Worm (Caenorhabditis elegans) whole organism, L2 larva: ENCODE measurements around the gene msp-79.
"Not testable (repeated sequence)": the region's sequence is repeated elsewhere in the genome, so short reads cannot be mapped to it uniquely, and the experiment has no call there.

Experiments
- C34F6.9 ChIP-seq: fragments of 150-350 bp; optimal IDR thresholded peaks from 2 replicates; lab custom pipeline; 2014; ENCODE audit warnings: missing biosample characterization, missing genetic modification characterization
- F13H6.1 ChIP-seq: sonication (generic microtip); optimal IDR thresholded peaks from 2 replicates; lab custom pipeline; 2016; ENCODE audit warnings: missing genetic modification characterization, missing compliant biosample characterization
- R02D3.7 ChIP-seq: fragments of 150-350 bp; optimal IDR thresholded peaks from 2 replicates; lab custom pipeline; 2014; ENCODE audit warnings: missing biosample characterization, missing genetic modification characterization
- ZK546.5 ChIP-seq: sonication (generic microtip); optimal IDR thresholded peaks from 2 replicates; lab custom pipeline; 2017; ENCODE audit warnings: missing biosample characterization, missing genetic modification characterization
- alr-1 ChIP-seq: fragments of 150-350 bp; optimal IDR thresholded peaks from 2 replicates; lab custom pipeline; 2014; ENCODE audit warnings: missing biosample characterization, missing genetic modification characterization
- aly-2 ChIP-seq: fragments of 150-350 bp; optimal IDR thresholded peaks from 2 replicates; lab custom pipeline; 2014; ENCODE audit warnings: missing biosample characterization, missing genetic modification characterization
- ama-1 ChIP-seq: fragments of 150-350 bp; optimal IDR thresholded peaks from 2 replicates; lab custom pipeline; 2018; ENCODE audit warnings: inconsistent platforms
- blmp-1 ChIP-seq: sonication (generic microtip); optimal IDR thresholded peaks from 2 replicates; lab custom pipeline; 2017; ENCODE audit warnings: missing genetic modification characterization, mild to moderate bottlenecking, missing compliant biosample characterization, antibody characterized with exemption, moderate library complexity; ENCODE audit not compliant: insufficient read depth
- ceh-16 ChIP-seq: fragments of 150-350 bp; optimal IDR thresholded peaks from 2 replicates; lab custom pipeline; 2014; ENCODE audit warnings: missing biosample characterization, missing genetic modification characterization
- ceh-82 ChIP-seq: fragments of 150-350 bp; optimal IDR thresholded peaks from 2 replicates; lab custom pipeline; 2014; ENCODE audit warnings: missing biosample characterization, missing genetic modification characterization
- crh-2 ChIP-seq: sonication (generic microtip); optimal IDR thresholded peaks from 2 replicates; lab custom pipeline; 2017; ENCODE audit warnings: missing biosample characterization, missing genetic modification characterization
- dmd-4 ChIP-seq: sonication (generic microtip); optimal IDR thresholded peaks from 2 replicates; lab custom pipeline; 2017; ENCODE audit warnings: missing biosample characterization, missing genetic modification characterization
- egl-27 ChIP-seq: sonication (generic microtip); optimal IDR thresholded peaks from 3 replicates; lab custom pipeline; 2017; ENCODE audit warnings: missing biosample characterization, missing genetic modification reagents, missing genetic modification characterization
- elt-1 ChIP-seq: fragments of 150-350 bp; optimal IDR thresholded peaks from 2 replicates; lab custom pipeline; 2014; ENCODE audit warnings: missing biosample characterization, missing genetic modification characterization
- fos-1 ChIP-seq: fragments of 150-350 bp; optimal IDR thresholded peaks from 2 replicates; lab custom pipeline; 2014; ENCODE audit warnings: missing biosample characterization, missing genetic modification characterization
- gmeb-1 ChIP-seq: fragments of 150-350 bp; optimal IDR thresholded peaks from 2 replicates; lab custom pipeline; 2014; ENCODE audit warnings: missing biosample characterization, missing genetic modification characterization
- lin-13 ChIP-seq: fragments of 150-350 bp; optimal IDR thresholded peaks from 2 replicates; lab custom pipeline; 2014; ENCODE audit warnings: missing biosample characterization, missing genetic modification reagents, missing genetic modification characterization
- lsy-2 ChIP-seq, 2 experiments: fragments of 150-350 bp in 1 of 2; sonication (generic microtip) in 1 of 2; optimal IDR thresholded peaks; 2 replicates each; lab custom pipeline; 2014 to 2017; ENCODE audit warnings: missing biosample characterization in 2 of 2, missing genetic modification characterization in 2 of 2
- mab-5 ChIP-seq: fragments of 150-350 bp; optimal IDR thresholded peaks from 2 replicates; lab custom pipeline; 2014; ENCODE audit warnings: missing biosample characterization, missing genetic modification characterization
- mbf-1 ChIP-seq: sonication (generic microtip); optimal IDR thresholded peaks from 2 replicates; lab custom pipeline; 2017; ENCODE audit warnings: missing biosample characterization, missing genetic modification characterization
- mdl-1 ChIP-seq, 2 experiments: fragments of 150-350 bp in 1 of 2; sonication (generic microtip) in 1 of 2; optimal IDR thresholded peaks; 2 replicates each; lab custom pipeline; 2017; ENCODE audit warnings: missing biosample characterization in 2 of 2, missing genetic modification characterization in 2 of 2
- nhr-10 ChIP-seq: sonication (generic microtip); optimal IDR thresholded peaks from 2 replicates; lab custom pipeline; 2017; ENCODE audit warnings: missing biosample characterization, missing genetic modification characterization
- nhr-11 ChIP-seq: fragments of 150-350 bp; optimal IDR thresholded peaks from 2 replicates; lab custom pipeline; 2014; ENCODE audit warnings: missing biosample characterization, missing genetic modification characterization
- nhr-12 ChIP-seq: fragments of 150-350 bp; optimal IDR thresholded peaks from 2 replicates; lab custom pipeline; 2014; ENCODE audit warnings: missing biosample characterization, missing genetic modification characterization
- nhr-129 ChIP-seq: fragments of 150-350 bp; optimal IDR thresholded peaks from 2 replicates; lab custom pipeline; 2014; ENCODE audit warnings: missing biosample characterization, missing genetic modification characterization
- nhr-21 ChIP-seq: fragments of 150-350 bp; optimal IDR thresholded peaks from 2 replicates; lab custom pipeline; 2014; ENCODE audit warnings: missing biosample characterization, missing genetic modification characterization
- nhr-23 ChIP-seq: fragments of 150-350 bp; optimal IDR thresholded peaks from 2 replicates; lab custom pipeline; 2014; ENCODE audit warnings: missing biosample characterization, missing genetic modification reagents, missing genetic modification characterization
- nhr-25 ChIP-seq: fragments of 150-350 bp; sonication (generic microtip); optimal IDR thresholded peaks from 3 replicates; lab custom pipeline; 2014; ENCODE audit warnings: missing biosample characterization, missing genetic modification characterization
- nhr-6 ChIP-seq: fragments of 150-350 bp; optimal IDR thresholded peaks from 2 replicates; lab custom pipeline; 2014; ENCODE audit warnings: missing biosample characterization, missing genetic modification characterization
- nhr-77 ChIP-seq: fragments of 150-350 bp; optimal IDR thresholded peaks from 2 replicates; lab custom pipeline; 2014; ENCODE audit warnings: missing biosample characterization, missing genetic modification characterization
- peb-1 ChIP-seq: fragments of 150-350 bp; optimal IDR thresholded peaks from 2 replicates; lab custom pipeline; 2014; ENCODE audit warnings: missing biosample characterization, missing genetic modification characterization
- sem-4 ChIP-seq: fragments of 150-350 bp; optimal IDR thresholded peaks from 2 replicates; lab custom pipeline; 2014; ENCODE audit warnings: missing biosample characterization, missing genetic modification reagents, missing genetic modification characterization
- skn-1 ChIP-seq: sonication (generic microtip); optimal IDR thresholded peaks from 2 replicates; lab custom pipeline; 2017; ENCODE audit warnings: missing biosample characterization, missing genetic modification characterization
- sma-3 ChIP-seq: sonication (generic microtip); optimal IDR thresholded peaks from 2 replicates; lab custom pipeline; 2016; ENCODE audit warnings: missing genetic modification reagents, missing genetic modification characterization, missing compliant biosample characterization
- sma-9 ChIP-seq, 2 experiments: fragments of 150-350 bp in 1 of 2; sonication (generic microtip) in 1 of 2; optimal IDR thresholded peaks; 2 replicates each; lab custom pipeline; 2014 to 2016; ENCODE audit warnings: missing genetic modification characterization in 2 of 2, mild to moderate bottlenecking in 1 of 2, missing biosample characterization in 1 of 2, missing compliant biosample characterization in 1 of 2, missing genetic modification reagents in 1 of 2, moderate library complexity in 1 of 2
- snpc-4 ChIP-seq: fragments of 150-350 bp; optimal IDR thresholded peaks from 2 replicates; lab custom pipeline; 2014; ENCODE audit warnings: missing biosample characterization, missing genetic modification characterization
- unc-55 ChIP-seq: fragments of 150-350 bp; sonication (generic microtip); optimal IDR thresholded peaks from 3 replicates; lab custom pipeline; 2014; ENCODE audit warnings: missing biosample characterization, missing genetic modification reagents, missing genetic modification characterization
- zag-1 ChIP-seq: fragments of 150-350 bp; optimal IDR thresholded peaks from 2 replicates; lab custom pipeline; 2014; ENCODE audit warnings: missing biosample characterization, missing genetic modification characterization
- ztf-11 ChIP-seq: sonication (generic microtip); optimal IDR thresholded peaks from 2 replicates; lab custom pipeline; 2017; ENCODE audit warnings: missing biosample characterization, missing genetic modification characterization
- ztf-4 ChIP-seq: fragments of 150-350 bp; optimal IDR thresholded peaks from 2 replicates; lab custom pipeline; 2014; ENCODE audit warnings: missing biosample characterization, missing genetic modification characterization

The msp-79 gene

DNA sequence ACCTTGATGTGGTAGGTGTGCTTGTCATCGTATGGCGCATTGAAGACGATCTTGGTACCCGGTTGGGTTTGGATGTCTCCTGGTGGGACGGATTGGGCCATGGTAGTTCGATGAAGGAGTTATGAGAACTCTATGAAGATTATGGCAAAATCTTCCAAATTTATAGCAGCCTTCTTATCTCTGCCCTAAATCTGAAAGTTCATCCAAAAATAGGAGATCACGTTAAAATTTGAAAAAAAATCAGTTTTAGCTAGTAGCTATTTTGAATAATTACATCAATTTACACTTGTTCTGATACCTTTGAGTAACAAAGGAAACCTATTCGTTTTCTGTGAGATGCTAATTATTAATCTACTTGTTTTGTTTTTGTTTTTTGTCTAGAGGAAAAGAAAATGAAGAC lies at the start of gene msp-79:
Gene msp-79, minus strand, starts transcription at position 101 of the 400 bp plus-strand sequence.
- TF ChIP-seq mbf-1, sem-4, nhr-11 (tag; lab: Kevin White, UChicago): not testable (repeated sequence)

DNA sequence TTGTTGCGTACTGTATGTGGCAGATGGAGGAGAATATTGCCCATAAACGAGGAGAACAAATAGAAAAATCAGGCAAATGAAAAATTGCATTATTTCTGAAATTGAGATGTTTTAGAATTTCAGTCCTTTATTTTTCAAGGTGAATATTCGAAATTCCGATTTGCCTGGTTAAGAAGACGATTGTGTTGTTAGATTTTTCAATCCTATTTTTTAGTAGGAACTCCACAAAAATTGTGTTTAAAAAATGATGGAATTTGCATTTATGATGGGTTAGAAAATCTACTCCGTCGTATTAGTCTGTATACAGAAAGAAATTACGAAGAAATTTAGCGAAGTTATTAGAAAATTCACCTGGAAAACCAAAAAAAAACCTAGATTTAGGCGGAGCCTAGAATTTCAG lies 48.5 kb upstream of the msp-79 start, which contains the start of gene egl-20:
Gene egl-20, minus strand, starts transcription at position 101 of the 400 bp plus-strand sequence.
- no peak for TF ChIP-seq ceh-82 (tag; lab: Kevin White, UChicago)
- TF ChIP-seq nhr-77: no peak
- TF ChIP-seq aly-2 (tag; lab: Kevin White, UChicago): no peak
- no peak for TF ChIP-seq ztf-11 (tag; lab: Kevin White, UChicago)
- no peak for TF ChIP-seq snpc-4 (tag; lab: Kevin White, UChicago)

DNA sequence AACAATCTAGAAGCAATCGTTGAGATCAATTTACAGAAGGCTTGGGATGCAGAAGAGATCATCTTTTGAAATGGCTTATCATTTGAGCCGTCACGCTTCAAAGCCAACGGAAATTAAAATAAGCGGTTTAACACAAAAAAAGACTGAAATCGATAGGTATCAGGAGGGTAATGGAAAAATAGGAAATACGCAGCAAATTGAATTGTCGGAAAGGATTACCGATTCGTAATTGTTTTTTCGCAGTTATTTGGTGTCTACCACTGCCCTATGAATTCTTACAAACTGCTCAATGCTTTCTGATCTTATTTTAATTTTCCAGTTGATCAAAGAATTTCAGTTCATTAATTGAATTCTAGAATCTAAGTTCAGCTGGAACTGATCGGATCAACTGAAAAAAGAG lies 44.5 kb upstream of the msp-79 start:
- TF ChIP-seq peb-1 (tag; lab: Kevin White, UChicago) (no peak), egl-27 (no peak), ceh-82 (tag; lab: Kevin White, UChicago) (no peak), unc-55 (GFP tag; lab: Kevin White, UChicago) (no peak), F13H6.1 (tag; lab: Kevin White, UChicago) (no peak), lin-13 (GFP tag; lab: Kevin White, UChicago) (no peak), snpc-4 (tag; lab: Kevin White, UChicago) (no peak), nhr-129 (tag; lab: Kevin White, UChicago) (no peak), gmeb-1 (tag; lab: Kevin White, UChicago) (no peak), ama-1 (lab: Kevin White, UChicago) (no peak), skn-1 (no peak), ZK546.5 (tag; lab: Kevin White, UChicago) (no peak), ceh-16 (tag; lab: Kevin White, UChicago) (no peak)

DNA sequence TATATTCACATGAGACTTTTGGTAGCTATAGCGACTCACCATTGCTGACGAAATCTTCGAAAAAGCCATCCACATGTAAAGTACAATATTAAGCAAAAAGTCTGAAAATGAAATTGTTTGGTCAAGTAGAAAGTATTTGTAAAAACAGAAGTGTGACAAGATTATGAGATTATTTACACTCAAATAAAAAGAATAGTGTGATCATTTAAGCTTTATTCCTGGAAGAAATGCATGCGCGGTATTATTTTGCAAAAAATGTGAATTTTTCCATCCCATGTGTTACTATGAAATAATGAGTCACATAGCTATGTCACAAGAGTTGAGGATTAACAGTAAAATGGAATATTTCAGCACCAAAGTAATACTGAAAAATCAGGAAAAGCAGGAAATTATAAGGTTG lies 43.7 kb upstream of the msp-79 start, which contains the start of gene dct-15:
Gene dct-15, minus strand, starts transcription at position 101 of the 400 bp plus-strand sequence.
- TF ChIP-seq nhr-23 (tag; lab: Kevin White, UChicago) (no peak), nhr-77 (no peak), nhr-11 (tag; lab: Kevin White, UChicago) (no peak), nhr-25 (tag; lab: Kevin White, UChicago) (no peak), mdl-1 (tag; optimal IDR thresholded peaks at IDR 0.05; lab: Kevin White, UChicago) (no peak), R02D3.7 (tag; lab: Kevin White, UChicago) (no peak), alr-1 (tag; lab: Kevin White, UChicago) (no peak), zag-1 (tag; lab: Kevin White, UChicago) (no peak), ceh-82 (tag; lab: Kevin White, UChicago) (no peak), elt-1 (tag; lab: Kevin White, UChicago) (no peak), nhr-129 (tag; lab: Kevin White, UChicago) (no peak), lsy-2 (tag; optimal IDR thresholded peaks at IDR 0.05; lab: Kevin White, UChicago) (no peak), ztf-11 (tag; lab: Kevin White, UChicago) (no peak), unc-55 (GFP tag; lab: Kevin White, UChicago) (no peak), egl-27 (no peak), nhr-10 (no peak), aly-2 (tag; lab: Kevin White, UChicago) (no peak), crh-2 (tag; lab: Kevin White, UChicago) (no peak), ama-1 (lab: Kevin White, UChicago) (no peak), ztf-4 (tag; lab: Kevin White, UChicago) (no peak)

DNA sequence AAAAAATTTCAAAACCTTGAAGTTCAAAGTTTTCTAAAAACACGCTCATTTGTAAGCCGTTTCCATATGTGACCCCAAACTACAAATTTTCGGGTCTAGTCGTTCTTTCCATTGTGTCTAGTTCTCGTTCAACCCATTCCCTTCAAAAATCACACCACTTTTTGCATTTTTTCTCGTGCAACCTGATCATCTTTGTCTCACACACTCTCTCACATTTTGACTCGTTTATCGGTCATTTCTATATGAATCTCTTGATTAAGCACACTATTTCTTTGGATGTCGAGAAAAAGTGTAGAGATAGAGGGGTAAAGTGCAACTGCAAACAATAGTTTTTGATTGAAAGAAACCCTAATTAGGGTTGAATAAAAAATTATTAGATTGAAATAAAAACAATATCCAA lies 36.6 kb upstream of the msp-79 start:
- TF ChIP-seq nhr-6 (tag; lab: Kevin White, UChicago) (peak; percentile 8), nhr-12 (no peak), fos-1 (tag; lab: Kevin White, UChicago) (peak; percentile 85), sma-9 (GFP tag; optimal IDR thresholded peaks at IDR 0.05; lab: Kevin White, UChicago) (peak; percentile 88), sma-9 (tag; optimal IDR thresholded peaks at IDR 0.05; lab: Kevin White, UChicago) (no peak), C34F6.9 (tag; lab: Kevin White, UChicago) (peak; percentile 58), egl-27 (peak; percentile 22), F13H6.1 (tag; lab: Kevin White, UChicago) (peak; percentile 79), elt-1 (tag; lab: Kevin White, UChicago) (no peak), lsy-2 (tag; optimal IDR thresholded peaks at IDR 0.05; lab: Kevin White, UChicago) (peak in 1 of 2 experiments; percentile 67), gmeb-1 (tag; lab: Kevin White, UChicago) (peak; percentile 52), ceh-82 (tag; lab: Kevin White, UChicago) (no peak), nhr-129 (tag; lab: Kevin White, UChicago) (peak; percentile 62), lin-13 (GFP tag; lab: Kevin White, UChicago) (peak; percentile 51), sma-3 (GFP tag; lab: Kevin White, UChicago) (peak; percentile 60), dmd-4 (tag; lab: Kevin White, UChicago) (no peak), crh-2 (tag; lab: Kevin White, UChicago) (peak; percentile 81), nhr-10 (no peak), mab-5 (tag; lab: Kevin White, UChicago) (peak; percentile 16), ztf-4 (tag; lab: Kevin White, UChicago) (no peak), mdl-1 (tag; optimal IDR thresholded peaks at IDR 0.05; lab: Kevin White, UChicago) (peak in 1 of 2 experiments; percentile 28), blmp-1 (tag; lab: Kevin White, UChicago) (peak; percentile 37), nhr-21 (tag; lab: Kevin White, UChicago) (peak; percentile 9), nhr-25 (tag; lab: Kevin White, UChicago) (peak; percentile 65)
